Fruit fly (Drosophila melanogaster) whole organism, prepupa: ENCODE results near the gene mRpS18B.
A peak's percentile ranks its signal among the peaks of the same experiment; 100 is the strongest.

ENCODE experiments used
- Blimp-1 ChIP-seq: fragments of 200-800 bp; sonication (Bioruptor generic); optimal IDR thresholded peaks from 3 replicates; lab custom pipeline; 2017; ENCODE audit warnings: missing biosample characterization, missing genetic modification characterization, mild to moderate bottlenecking, moderate library complexity, missing genetic modification reagents
- CG10631 ChIP-seq: fragments of 200-800 bp; sonication (Bioruptor generic); optimal IDR thresholded peaks from 2 replicates; lab custom pipeline; 2016; ENCODE audit warnings: missing biosample characterization, missing genetic modification characterization
- CG10669 ChIP-seq: fragments of 200-800 bp; sonication (Bioruptor generic); optimal IDR thresholded peaks from 3 replicates; lab custom pipeline; 2018; ENCODE audit warnings: missing biosample characterization, mild to moderate bottlenecking, missing genetic modification characterization, moderate library complexity
- CG11294 ChIP-seq: fragments of 200-800 bp; sonication (Bioruptor generic); IDR thresholded peaks from 2 replicates; pipeline ENCODE4 v1.3.6; 2022; ENCODE audit warnings: missing biosample characterization, missing genetic modification characterization
- CG11762 ChIP-seq: fragments of 200-800 bp; sonication (Bioruptor generic); optimal IDR thresholded peaks from 3 replicates; lab custom pipeline; 2016; ENCODE audit warnings: missing biosample characterization, missing genetic modification characterization; ENCODE audit not compliant: insufficient read depth
- CG1621 ChIP-seq: fragments of 200-800 bp; sonication (Bioruptor generic); optimal IDR thresholded peaks from 3 replicates; lab custom pipeline; 2018; ENCODE audit warnings: missing biosample characterization, mild to moderate bottlenecking, missing genetic modification characterization
- CG3032 ChIP-seq: fragments of 200-800 bp; optimal IDR thresholded peaks from 2 replicates; lab custom pipeline; 2019; ENCODE audit warnings: missing biosample characterization, mild to moderate bottlenecking, missing genetic modification characterization, moderate library complexity
- CG31627 ChIP-seq: fragments of 200-800 bp; sonication (Bioruptor generic); optimal IDR thresholded peaks from 3 replicates; lab custom pipeline; 2016; ENCODE audit warnings: missing biosample characterization, missing genetic modification characterization
- CG34406 ChIP-seq: fragments of 200-800 bp; sonication (Bioruptor generic); optimal IDR thresholded peaks from 3 replicates; lab custom pipeline; 2016; ENCODE audit warnings: missing biosample characterization, missing genetic modification characterization
- CG3919 ChIP-seq: fragments of 200-800 bp; sonication (Bioruptor generic); optimal IDR thresholded peaks from 3 replicates; lab custom pipeline; 2016; ENCODE audit warnings: missing biosample characterization, missing genetic modification characterization
- CG4318 ChIP-seq: fragments of 200-800 bp; sonication (Bioruptor generic); optimal IDR thresholded peaks from 3 replicates; lab custom pipeline; 2017; ENCODE audit warnings: missing biosample characterization, mild to moderate bottlenecking, missing genetic modification characterization
- CG6163 ChIP-seq: fragments of 200-800 bp; sonication (Bioruptor generic); IDR thresholded peaks from 3 replicates; pipeline ENCODE4 v1.3.6; 2022; ENCODE audit warnings: missing biosample characterization, missing genetic modification characterization
- CG6276 ChIP-seq: fragments of 200-800 bp; sonication (Bioruptor generic); optimal IDR thresholded peaks from 2 replicates; lab custom pipeline; 2017; ENCODE audit warnings: missing biosample characterization, mild to moderate bottlenecking, missing genetic modification characterization
- CG6792 ChIP-seq: fragments of 200-800 bp; sonication (Bioruptor generic); optimal IDR thresholded peaks from 3 replicates; lab custom pipeline; 2016; ENCODE audit warnings: missing biosample characterization, missing genetic modification characterization
- CG6854 ChIP-seq: fragments of 200-800 bp; sonication (Bioruptor generic); optimal IDR thresholded peaks from 2 replicates; lab custom pipeline; 2017; ENCODE audit warnings: missing biosample characterization, mild to moderate bottlenecking, missing genetic modification characterization
- CG7368 ChIP-seq: fragments of 200-800 bp; sonication (Bioruptor generic); optimal IDR thresholded peaks from 3 replicates; lab custom pipeline; 2016; ENCODE audit warnings: missing biosample characterization, missing genetic modification characterization
- CG8319 ChIP-seq: fragments of 200-800 bp; sonication (Bioruptor generic); optimal IDR thresholded peaks from 3 replicates; lab custom pipeline; 2016; ENCODE audit warnings: missing biosample characterization, missing genetic modification characterization
- CG9139 ChIP-seq: fragments of 200-800 bp; sonication (Bioruptor generic); optimal IDR thresholded peaks from 3 replicates; lab custom pipeline; 2017; ENCODE audit warnings: missing biosample characterization, mild to moderate bottlenecking, missing genetic modification characterization
- Eip75B ChIP-seq: fragments of 200-800 bp; sonication (Bioruptor generic); optimal IDR thresholded peaks from 3 replicates; lab custom pipeline; 2016; ENCODE audit warnings: missing biosample characterization, missing genetic modification characterization
- Eip78C ChIP-seq: fragments of 200-800 bp; sonication (Bioruptor generic); peaks from one replicate; lab custom pipeline; 2016; ENCODE audit warnings: missing biosample characterization, missing genetic modification characterization
- Ets21C ChIP-seq: fragments of 200-800 bp; sonication (Bioruptor generic); optimal IDR thresholded peaks from 3 replicates; lab custom pipeline; 2016; ENCODE audit warnings: missing biosample characterization, missing genetic modification characterization
- Ets96B ChIP-seq: fragments of 200-800 bp; optimal IDR thresholded peaks from 2 replicates; lab custom pipeline; 2019; ENCODE audit warnings: missing biosample characterization, mild to moderate bottlenecking, missing genetic modification characterization, moderate library complexity
- Gug ChIP-seq: fragments of 200-800 bp; sonication (Bioruptor generic); IDR thresholded peaks from 2 replicates; pipeline ENCODE4 v1.3.6; 2022; ENCODE audit warnings: missing biosample characterization, missing genetic modification characterization
- Hr38 ChIP-seq: sonication (Bioruptor generic); optimal IDR thresholded peaks from 2 replicates; lab custom pipeline; 2016; ENCODE audit warnings: missing biosample characterization, missing genetic modification characterization
- Hr39 ChIP-seq: fragments of 200-800 bp; sonication (Bioruptor generic); optimal IDR thresholded peaks from 2 replicates; lab custom pipeline; 2016; ENCODE audit warnings: missing biosample characterization, missing genetic modification characterization
- Hr4 ChIP-seq: fragments of 200-800 bp; sonication (Bioruptor generic); optimal IDR thresholded peaks from 3 replicates; lab custom pipeline; 2016; ENCODE audit warnings: missing biosample characterization, missing genetic modification characterization
- Lpt ChIP-seq: fragments of 200-800 bp; sonication (Bioruptor generic); optimal IDR thresholded peaks from 3 replicates; lab custom pipeline; 2016; ENCODE audit warnings: missing biosample characterization, missing genetic modification characterization
- Met ChIP-seq: fragments of 200-800 bp; sonication (Bioruptor generic); optimal IDR thresholded peaks from 3 replicates; lab custom pipeline; 2016; ENCODE audit warnings: missing biosample characterization, missing genetic modification characterization
- OdsH ChIP-seq: fragments of 200-800 bp; sonication (Bioruptor generic); optimal IDR thresholded peaks from 3 replicates; lab custom pipeline; 2016; ENCODE audit warnings: missing biosample characterization, missing genetic modification characterization
- Smox ChIP-seq: fragments of 200-800 bp; sonication (Bioruptor generic); optimal IDR thresholded peaks from 3 replicates; lab custom pipeline; 2016; ENCODE audit warnings: missing biosample characterization, missing genetic modification characterization
- Sox14 ChIP-seq: fragments of 200-800 bp; sonication (Bioruptor generic); optimal IDR thresholded peaks from 3 replicates; lab custom pipeline; 2016; ENCODE audit warnings: missing biosample characterization, missing genetic modification characterization
- Sox15 ChIP-seq: fragments of 200-800 bp; sonication (Bioruptor generic); optimal IDR thresholded peaks from 3 replicates; lab custom pipeline; 2016; ENCODE audit warnings: missing biosample characterization, missing genetic modification characterization
- achi ChIP-seq: fragments of 200-800 bp; sonication (Bioruptor generic); optimal IDR thresholded peaks from 3 replicates; lab custom pipeline; 2016; ENCODE audit warnings: missing biosample characterization, missing genetic modification characterization
- acj6 ChIP-seq: fragments of 200-800 bp; sonication (Bioruptor generic); optimal IDR thresholded peaks from 3 replicates; lab custom pipeline; 2016; ENCODE audit warnings: missing biosample characterization, missing genetic modification characterization
- cyc ChIP-seq: fragments of 200-800 bp; sonication (Bioruptor generic); optimal IDR thresholded peaks from 3 replicates; lab custom pipeline; 2016; ENCODE audit warnings: missing biosample characterization, missing genetic modification characterization
- dsx ChIP-seq: fragments of 200-800 bp; optimal IDR thresholded peaks from 3 replicates; lab custom pipeline; 2019; ENCODE audit warnings: missing biosample characterization, mild to moderate bottlenecking, missing genetic modification characterization, moderate library complexity; ENCODE audit not compliant: poor library complexity, severe bottlenecking
- eg ChIP-seq: fragments of 200-800 bp; sonication (Bioruptor generic); IDR thresholded peaks from 3 replicates; pipeline ENCODE4 v1.3.6; 2022; ENCODE audit warnings: missing biosample characterization, missing genetic modification characterization
- esn ChIP-seq: fragments of 200-800 bp; sonication (Bioruptor generic); optimal IDR thresholded peaks from 2 replicates; lab custom pipeline; 2016; ENCODE audit warnings: missing biosample characterization, mild to moderate bottlenecking, missing genetic modification characterization, moderate library complexity
- fd59A ChIP-seq: fragments of 200-800 bp; sonication (Bioruptor generic); optimal IDR thresholded peaks from 2 replicates; lab custom pipeline; 2017; ENCODE audit warnings: missing biosample characterization, mild to moderate bottlenecking, missing genetic modification characterization, missing genetic modification reagents
- fkh ChIP-seq: fragments of 200-800 bp; sonication (Bioruptor generic); optimal IDR thresholded peaks from 3 replicates; lab custom pipeline; 2017; ENCODE audit warnings: missing biosample characterization, mild to moderate bottlenecking, missing genetic modification characterization, moderate library complexity
- lz ChIP-seq: fragments of 200-800 bp; sonication (Bioruptor generic); optimal IDR thresholded peaks from 3 replicates; lab custom pipeline; 2016; ENCODE audit warnings: missing biosample characterization, missing genetic modification characterization
- net ChIP-seq: fragments of 200-800 bp; sonication (Bioruptor generic); optimal IDR thresholded peaks from 3 replicates; lab custom pipeline; 2016; ENCODE audit warnings: missing biosample characterization, missing genetic modification characterization
- pdm3 ChIP-seq: fragments of 200-800 bp; sonication (Bioruptor generic); optimal IDR thresholded peaks from 3 replicates; lab custom pipeline; 2016; ENCODE audit warnings: missing biosample characterization, missing genetic modification characterization
- spab ChIP-seq: fragments of 200-800 bp; sonication (Bioruptor generic); optimal IDR thresholded peaks from 2 replicates; lab custom pipeline; 2017; ENCODE audit warnings: missing biosample characterization, mild to moderate bottlenecking, missing genetic modification characterization, missing genetic modification reagents
- ss ChIP-seq, 2 experiments: fragments of 200-800 bp; sonication (Bioruptor generic); optimal IDR thresholded peaks; 2 replicates in 1 of 2; 3 replicates in 1 of 2; lab custom pipeline; 2017 to 2018; ENCODE audit warnings: mild to moderate bottlenecking in 2 of 2, missing biosample characterization in 2 of 2, missing genetic modification characterization in 2 of 2, moderate library complexity in 1 of 2
- svp ChIP-seq: fragments of 200-800 bp; sonication (Bioruptor generic); peaks from one replicate; lab custom pipeline; 2016; ENCODE audit warnings: missing biosample characterization, missing genetic modification characterization
- topi ChIP-seq: fragments of 200-800 bp; sonication (Bioruptor generic); optimal IDR thresholded peaks from 3 replicates; lab custom pipeline; 2016; ENCODE audit warnings: missing biosample characterization, missing genetic modification characterization
- vri ChIP-seq: fragments of 200-800 bp; sonication (Bioruptor generic); optimal IDR thresholded peaks from 3 replicates; lab custom pipeline; 2016; ENCODE audit warnings: missing biosample characterization, mild to moderate bottlenecking, missing genetic modification characterization

mRpS18B gene

DNA sequence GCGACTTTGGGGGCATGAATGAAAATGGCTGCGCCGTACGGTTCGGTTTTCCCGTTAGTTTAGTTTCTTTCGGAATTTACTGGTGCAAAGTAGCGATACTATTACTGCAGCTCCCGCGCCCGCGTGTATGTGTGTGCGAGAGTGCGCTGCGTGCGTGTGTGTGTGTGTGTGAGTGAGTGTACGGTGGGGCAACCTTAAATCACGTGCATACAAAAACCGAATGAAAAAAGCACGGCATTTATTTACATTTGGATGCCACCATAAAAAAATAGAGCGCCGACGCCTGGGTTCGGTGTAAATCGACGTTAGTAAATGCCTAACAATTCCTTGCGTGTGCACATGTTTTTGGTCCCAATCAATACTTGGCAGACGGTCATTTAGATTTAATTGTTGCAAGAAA, 720 bp upstream of the mRpS18B start:
- TF ChIP-seq CG1621 (tag; lab: Kevin White, UChicago), result no peak
- TF ChIP-seq CG6163 (GFP tag; lab: Robert Waterston, UW), result no peak
- TF ChIP-seq CG6854 (GFP tag; lab: Kevin White, UChicago), result no peak
- no peak for TF ChIP-seq CG11762
- no peak for TF ChIP-seq CG7368
- no peak for TF ChIP-seq dsx
- no peak for TF ChIP-seq acj6 (GFP tag; lab: Kevin White, UChicago)
- TF ChIP-seq Sox15 (GFP tag; lab: Kevin White, UChicago), result no peak
- TF ChIP-seq achi, result no peak
- no peak for TF ChIP-seq Ets96B (tag; lab: Kevin White, UChicago)
- no peak for TF ChIP-seq Hr38
- no peak for TF ChIP-seq Hr39 (GFP tag; lab: Kevin White, UChicago)
- TF ChIP-seq fkh (GFP tag; lab: Kevin White, UChicago), result peak; percentile 20
- no peak for TF ChIP-seq CG4318 (GFP tag; lab: Kevin White, UChicago)
- TF ChIP-seq eg (GFP tag; lab: Robert Waterston, UW), result peak; percentile 34; the same call in 1 of the 3 replicates
- peak; percentile 5; the same call in 1 of the 2 replicates for TF ChIP-seq CG11294 (GFP tag; lab: Robert Waterston, UW)
- no peak for TF ChIP-seq Lpt (GFP tag; lab: Kevin White, UChicago)
- TF ChIP-seq Eip78C, result peak; percentile 13
- no peak for TF ChIP-seq CG34406 (GFP tag; lab: Kevin White, UChicago)
- TF ChIP-seq CG8319, result no peak
- TF ChIP-seq pdm3 (GFP tag; lab: Kevin White, UChicago), result no peak
- no peak for TF ChIP-seq fd59A

DNA sequence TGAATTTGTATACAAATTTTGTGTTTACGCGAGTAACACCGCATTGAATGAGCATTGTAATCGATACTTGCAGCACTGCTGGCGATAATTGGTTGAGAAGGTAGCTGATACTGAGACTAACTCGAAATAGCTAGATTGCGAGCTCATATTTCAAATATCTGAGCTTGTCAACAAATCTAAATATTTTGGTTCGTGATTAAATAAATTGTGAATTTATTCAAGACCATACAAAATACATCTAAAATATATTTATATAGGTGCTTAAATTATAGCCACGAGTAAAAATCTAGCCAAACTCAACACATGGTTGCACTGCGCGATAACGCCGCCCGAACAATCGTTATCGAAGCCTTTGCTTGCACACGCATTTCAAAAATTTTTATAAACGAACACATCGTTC, 3.3 kb downstream of the mRpS18B start, which contains the start of the genes Taf13 and nesd:
Gene Taf13 (minus strand): TSS at position 56 of the 400 bp plus-strand sequence.
Gene nesd (plus strand): TSS at position 179 of the 400 bp plus-strand sequence.
- peak; percentile 84 for TF ChIP-seq Eip78C
- TF ChIP-seq Hr39 (GFP tag; lab: Kevin White, UChicago), result peak; percentile 39
- TF ChIP-seq CG6792, result peak; percentile 19
- TF ChIP-seq OdsH (GFP tag; lab: Kevin White, UChicago), result peak; percentile 45
- TF ChIP-seq ss (GFP tag; optimal IDR thresholded peaks at IDR 0.05; lab: Kevin White, UChicago), result peak in 1 of 2 experiments; percentile 42
- TF ChIP-seq svp (GFP tag; lab: Kevin White, UChicago), result no peak
- TF ChIP-seq acj6 (GFP tag; lab: Kevin White, UChicago), result peak; percentile 1
- peak; percentile 47 for TF ChIP-seq Sox14
- TF ChIP-seq fkh (GFP tag; lab: Kevin White, UChicago), result peak; percentile 66
- no peak for TF ChIP-seq CG9139 (GFP tag; lab: Kevin White, UChicago)
- peak; percentile 55 for TF ChIP-seq lz
- no peak for TF ChIP-seq Eip75B (GFP tag; lab: Kevin White, UChicago)
- TF ChIP-seq topi (GFP tag; lab: Kevin White, UChicago), result peak; percentile 41
- TF ChIP-seq net (GFP tag; lab: Kevin White, UChicago), result no peak
- peak; percentile 34 for TF ChIP-seq Met (GFP tag; lab: Kevin White, UChicago)
- TF ChIP-seq achi, result peak; percentile 30
- TF ChIP-seq Hr4, result peak; percentile 36
- TF ChIP-seq Ets96B (tag; lab: Kevin White, UChicago), result peak; percentile 10
- TF ChIP-seq Blimp-1 (GFP tag; lab: Kevin White, UChicago), result no peak
- TF ChIP-seq spab (GFP tag; lab: Kevin White, UChicago), result no peak
- peak; percentile 24 for TF ChIP-seq Ets21C
- TF ChIP-seq cyc (GFP tag; lab: Kevin White, UChicago), result peak; percentile 34
- TF ChIP-seq CG10631, result peak; percentile 18
- peak; percentile 28 for TF ChIP-seq Smox (GFP tag; lab: Kevin White, UChicago)
- TF ChIP-seq dsx, result peak; percentile 12
- no peak for TF ChIP-seq CG6276
- peak; percentile 33 for TF ChIP-seq CG3032 (tag; lab: Kevin White, UChicago)
- no peak for TF ChIP-seq CG10669 (GFP tag; lab: Kevin White, UChicago)
- TF ChIP-seq esn, result peak; percentile 65
- TF ChIP-seq CG3919 (GFP tag; lab: Kevin White, UChicago), result no peak
- no peak for TF ChIP-seq CG8319
- no peak for TF ChIP-seq Gug
- peak; percentile 1 for TF ChIP-seq pdm3 (GFP tag; lab: Kevin White, UChicago)
- peak; percentile 39 for TF ChIP-seq CG31627 (GFP tag; lab: Kevin White, UChicago)
- no peak for TF ChIP-seq CG11762
- TF ChIP-seq vri (GFP tag; lab: Kevin White, UChicago), result no peak
- no peak for TF ChIP-seq CG1621 (tag; lab: Kevin White, UChicago)
- TF ChIP-seq, all 60 proteins: peak for 23
